Fruit fly (Drosophila melanogaster) whole organism, pupa: ENCODE results near the gene CG45079.

Experiments
- CG10348 ChIP-seq: fragments of 200-800 bp; sonication (Bioruptor generic); IDR thresholded peaks from 2 replicates; pipeline ENCODE4 v1.3.6; 2022; ENCODE audit warnings: missing biosample characterization, missing genetic modification characterization
- CG12605 ChIP-seq: fragments of 200-800 bp; sonication (Bioruptor generic); IDR thresholded peaks from 2 replicates; pipeline ENCODE4 v1.3.6; 2022; ENCODE audit warnings: missing biosample characterization, missing genetic modification characterization
- CG13204 ChIP-seq: fragments of 200-800 bp; sonication (Bioruptor generic); optimal IDR thresholded peaks from 2 replicates; lab custom pipeline; 2018; ENCODE audit warnings: missing biosample characterization, mild to moderate bottlenecking, missing genetic modification characterization, moderate library complexity
- CG14655 ChIP-seq: fragments of 200-800 bp; sonication (Bioruptor generic); optimal IDR thresholded peaks from 3 replicates; lab custom pipeline; 2017; ENCODE audit warnings: mild to moderate bottlenecking, missing biosample characterization, missing genetic modification reagents, missing genetic modification characterization
- CG15710 ChIP-seq: fragments of 200-800 bp; sonication (Bioruptor generic); optimal IDR thresholded peaks from 2 replicates; lab custom pipeline; 2018; ENCODE audit warnings: missing biosample characterization, mild to moderate bottlenecking, missing genetic modification characterization, moderate library complexity
- CG17806 ChIP-seq: fragments of 200-800 bp; sonication (Bioruptor generic); optimal IDR thresholded peaks from 2 replicates; lab custom pipeline; 2018; ENCODE audit warnings: missing biosample characterization, mild to moderate bottlenecking, missing genetic modification characterization, moderate library complexity
- CG32121 ChIP-seq: fragments of 200-800 bp; sonication (Bioruptor generic); IDR thresholded peaks from 2 replicates; pipeline ENCODE4 v1.3.6; 2022; ENCODE audit warnings: missing biosample characterization, missing genetic modification characterization
- CG34367 ChIP-seq: fragments of 200-800 bp; sonication (Bioruptor generic); optimal IDR thresholded peaks from 2 replicates; lab custom pipeline; 2018; ENCODE audit warnings: missing biosample characterization, mild to moderate bottlenecking, missing genetic modification characterization
- CG4496 ChIP-seq: fragments of 200-800 bp; sonication (Bioruptor generic); IDR thresholded peaks from 3 replicates; pipeline ENCODE4 v1.3.6; 2022; ENCODE audit warnings: missing biosample characterization, missing genetic modification characterization
- CG8159 ChIP-seq: fragments of 200-800 bp; sonication (Bioruptor generic); optimal IDR thresholded peaks from 3 replicates; lab custom pipeline; 2018; ENCODE audit warnings: missing biosample characterization, mild to moderate bottlenecking, missing genetic modification characterization, moderate library complexity
- CG8301 ChIP-seq: fragments of 200-800 bp; sonication (Bioruptor generic); optimal IDR thresholded peaks from 2 replicates; lab custom pipeline; 2018; ENCODE audit warnings: missing biosample characterization, mild to moderate bottlenecking, missing genetic modification characterization
- CG9948 ChIP-seq: fragments of 200-800 bp; sonication (Bioruptor generic); optimal IDR thresholded peaks from 2 replicates; lab custom pipeline; 2018; ENCODE audit warnings: missing biosample characterization, mild to moderate bottlenecking, missing genetic modification characterization, moderate library complexity
- D1 ChIP-seq: fragments of 200-800 bp; sonication (Bioruptor generic); optimal IDR thresholded peaks from 2 replicates; lab custom pipeline; 2018; ENCODE audit warnings: missing biosample characterization, mild to moderate bottlenecking, missing genetic modification characterization, moderate library complexity
- EcR ChIP-seq: fragments of 200-800 bp; sonication (Bioruptor generic); optimal IDR thresholded peaks from 3 replicates; lab custom pipeline; 2019; ENCODE audit warnings: missing biosample characterization, missing genetic modification characterization, mild to moderate bottlenecking, moderate library complexity, missing genetic modification reagents
- Ets98B ChIP-seq: fragments of 200-800 bp; sonication (Bioruptor generic); IDR thresholded peaks from 2 replicates; pipeline ENCODE4 v1.3.6; 2022; ENCODE audit warnings: missing biosample characterization, missing genetic modification characterization
- Pif1A ChIP-seq: fragments of 200-800 bp; sonication (Bioruptor generic); optimal IDR thresholded peaks from 3 replicates; lab custom pipeline; 2016; ENCODE audit warnings: missing biosample characterization, missing genetic modification characterization
- Pif1B ChIP-seq: fragments of 200-800 bp; sonication (Bioruptor generic); optimal IDR thresholded peaks from 3 replicates; lab custom pipeline; 2016; ENCODE audit warnings: missing biosample characterization, missing genetic modification characterization
- Snoo ChIP-seq: fragments of 200-800 bp; sonication (Bioruptor generic); optimal IDR thresholded peaks from 3 replicates; lab custom pipeline; 2017; ENCODE audit warnings: missing biosample characterization, mild to moderate bottlenecking, missing genetic modification characterization, inconsistent platforms
- fd96Ca ChIP-seq: fragments of 200-800 bp; sonication (Bioruptor generic); IDR thresholded peaks from 3 replicates; pipeline ENCODE4 v1.3.6; 2022; ENCODE audit warnings: missing biosample characterization, missing genetic modification characterization
- gl ChIP-seq: fragments of 200-800 bp; sonication (Bioruptor generic); optimal IDR thresholded peaks from 2 replicates; lab custom pipeline; 2018; ENCODE audit warnings: missing biosample characterization, mild to moderate bottlenecking, missing genetic modification characterization
- rn ChIP-seq: fragments of 200-800 bp; sonication (Bioruptor generic); IDR thresholded peaks from 2 replicates; pipeline ENCODE4 v1.3.6; 2022; ENCODE audit warnings: missing biosample characterization, missing genetic modification characterization

CG45079 gene

dm6 chr3R:17147647-17148244 is 23.5 kb downstream of the CG45079 start:
- TF ChIP-seq CG13204 (GFP tag; lab: Kevin White, UChicago) (no peak), CG14655 (GFP tag; lab: Kevin White, UChicago) (no peak), Ets98B (GFP tag; lab: Robert Waterston, UW) (no peak), Pif1A (no peak), CG15710 (no peak), CG4496 (no peak), CG34367 (tag; lab: Kevin White, UChicago) (no peak), Pif1B (no peak), CG8301 (tag; lab: Kevin White, UChicago) (no peak), gl (tag; lab: Kevin White, UChicago) (no peak), Snoo (tag; lab: Kevin White, UChicago) (no peak), CG10348 (no peak), rn (GFP tag; lab: Robert Waterston, UW) (no peak), CG32121 (GFP tag; lab: Robert Waterston, UW) (no peak), CG8159 (tag; lab: Kevin White, UChicago) (no peak)
- TF ChIP-seq, all 21 proteins: peak for 0

- TF ChIP-seq CG15710 (no peak), CG4496 (0 out of 3 replicates have a peak, but pooled peaks have one; percentile 41)
- TF ChIP-seq, all 21 proteins: peak for 1
Measured at dm6 chr3R:17149080-17149746, 24.9 kb downstream of the CG45079 start, which contains the start of the genes m-cup and Det. Gene m-cup (minus strand): TSS chr3R:17149412. Gene Det (plus strand): TSS chr3R:17149667.

- TF ChIP-seq D1 (tag; lab: Kevin White, UChicago) (no peak), CG8159 (tag; lab: Kevin White, UChicago) (no peak), Ets98B (GFP tag; lab: Robert Waterston, UW) (no peak), EcR (no peak), CG9948 (tag; lab: Kevin White, UChicago) (no peak), CG8301 (tag; lab: Kevin White, UChicago) (no peak), CG15710 (no peak), fd96Ca (GFP tag; lab: Robert Waterston, UW) (no peak), CG14655 (GFP tag; lab: Kevin White, UChicago) (no peak), CG17806 (tag; lab: Kevin White, UChicago) (no peak), CG12605 (GFP tag; lab: Robert Waterston, UW) (no peak), Pif1A (no peak), CG34367 (tag; lab: Kevin White, UChicago) (no peak), CG32121 (GFP tag; lab: Robert Waterston, UW) (no peak), Pif1B (no peak), CG4496 (no peak), gl (tag; lab: Kevin White, UChicago) (no peak)
Measured at dm6 chr3R:17150287-17150686, 26.0 kb downstream of the CG45079 start, which contains the start of gene Smug. Gene Smug (plus strand): TSS chr3R:17150587.

dm6 chr3R:17151376-17152026 is 27.2 kb downstream of the CG45079 start, which contains the start of gene CG5292:
Gene CG5292 (plus strand): TSS chr3R:17151861.
- TF ChIP-seq CG17806 (tag; lab: Kevin White, UChicago) = no peak
- TF ChIP-seq Ets98B (GFP tag; lab: Robert Waterston, UW) = peak; percentile 69
- TF ChIP-seq CG12605 (GFP tag; lab: Robert Waterston, UW) = peak; percentile 63
- no peak for TF ChIP-seq Pif1A
- TF ChIP-seq CG8301 (tag; lab: Kevin White, UChicago) = no peak
- TF ChIP-seq CG10348 = no peak
- TF ChIP-seq CG32121 (GFP tag; lab: Robert Waterston, UW) = peak; percentile 42; the same call in 1 of the 2 replicates
- peak; percentile 78 for TF ChIP-seq CG4496
- TF ChIP-seq CG13204 (GFP tag; lab: Kevin White, UChicago) = no peak
- no peak for TF ChIP-seq CG34367 (tag; lab: Kevin White, UChicago)
- no peak for TF ChIP-seq Snoo (tag; lab: Kevin White, UChicago)
- no peak for TF ChIP-seq D1 (tag; lab: Kevin White, UChicago)
- TF ChIP-seq CG9948 (tag; lab: Kevin White, UChicago) = no peak
- no peak for TF ChIP-seq EcR
- peak; percentile 29 for TF ChIP-seq CG15710
- TF ChIP-seq gl (tag; lab: Kevin White, UChicago) = no peak
- TF ChIP-seq rn (GFP tag; lab: Robert Waterston, UW) = no peak
- TF ChIP-seq CG14655 (GFP tag; lab: Kevin White, UChicago) = no peak
- TF ChIP-seq CG8159 (tag; lab: Kevin White, UChicago) = peak; percentile 30
- TF ChIP-seq Pif1B = peak; percentile 41
- TF ChIP-seq fd96Ca (GFP tag; lab: Robert Waterston, UW) = no peak
